Fruit fly (Drosophila melanogaster): ENCODE data around the gene AsnS.

AsnS gene

dm6 chr3L:21135850-21136249, 37.1 kb upstream of the AsnS start (continued):
- TF ChIP-seq CG5245 (GFP tag; optimal IDR thresholded peaks at IDR 0.05) = no peak
- TF ChIP-seq Hsf (GFP tag; optimal IDR thresholded peaks at IDR 0.05) = no peak
- peak; percentile 47 for TF ChIP-seq CG5180 (GFP tag; optimal IDR thresholded peaks at IDR 0.05)
- no peak for TF ChIP-seq abd-A (tag; optimal IDR thresholded peaks at IDR 0.05)
- TF ChIP-seq Bteb2 (GFP tag; optimal IDR thresholded peaks at IDR 0.05) = no peak
- TF ChIP-seq inv (GFP tag; IDR thresholded peaks at IDR 0.05; ENCODE audit: partially characterized antibody) = peak; percentile 79
- no peak for TF ChIP-seq CG16863 (GFP tag; optimal IDR thresholded peaks at IDR 0.05)
- TF ChIP-seq CG10979 (tag; optimal IDR thresholded peaks at IDR 0.05) = no peak
- peak; percentile 54 for TF ChIP-seq ems (GFP tag; optimal IDR thresholded peaks at IDR 0.05)
- no peak for TF ChIP-seq bowl (GFP tag; IDR thresholded peaks at IDR 0.05)
- peak; percentile 69 for TF ChIP-seq zen (tag; optimal IDR thresholded peaks at IDR 0.05)
- no peak for TF ChIP-seq Mes4 (GFP tag; optimal IDR thresholded peaks at IDR 0.05)
- TF ChIP-seq sr (GFP tag; IDR thresholded peaks at IDR 0.05) = no peak
- peak; percentile 29 for TF ChIP-seq pho (GFP tag; optimal IDR thresholded peaks at IDR 0.05)
- no peak for TF ChIP-seq CG9215 (GFP tag; IDR thresholded peaks at IDR 0.05)
- TF ChIP-seq ab (GFP tag; optimal IDR thresholded peaks at IDR 0.05) = no peak
- TF ChIP-seq Gug (GFP tag; IDR thresholded peaks at IDR 0.05) = no peak; the same call in 3 of the 4 replicates
- no peak for TF ChIP-seq luna (GFP tag; optimal IDR thresholded peaks at IDR 0.05)
- no peak for TF ChIP-seq CG15269 (tag; optimal IDR thresholded peaks at IDR 0.05)
- TF ChIP-seq CG18262 (tag; optimal IDR thresholded peaks at IDR 0.05) = no peak
- TF ChIP-seq Taf1 (GFP tag; IDR thresholded peaks at IDR 0.05) = no peak
- TF ChIP-seq wdn (GFP tag; IDR thresholded peaks at IDR 0.05) = no peak

dm6 chr3L:21136253-21136652, 36.7 kb upstream of the AsnS start, which contains the start of gene CG10565:
TSS of gene CG10565 (minus strand) at chr3L:21136353.
- TF ChIP-seq peb (GFP tag; IDR thresholded peaks at IDR 0.05) (no peak), Doc3 (GFP tag; IDR thresholded peaks at IDR 0.05; ENCODE audit: partially characterized antibody) (0 out of 3 replicates have a peak, but pooled peaks have one; percentile 5), sima (GFP tag; optimal IDR thresholded peaks at IDR 0.05) (no peak), B-H1 (GFP tag; IDR thresholded peaks at IDR 0.05) (no peak), HLH3B (GFP tag; IDR thresholded peaks at IDR 0.05) (no peak), E2f1 (GFP tag; IDR thresholded peaks at IDR 0.05) (no peak), slp2 (GFP tag; optimal IDR thresholded peaks at IDR 0.05) (no peak)

dm6 chr3L:21145841-21146395, 27.0 kb upstream of the AsnS start:
- TF ChIP-seq Mrtf (GFP tag; IDR thresholded peaks at IDR 0.05) = 0 out of 3 replicates have a peak, but pooled peaks have one; percentile 5
- TF ChIP-seq twi (tag; optimal IDR thresholded peaks at IDR 0.05) = peak; percentile 54
- TF ChIP-seq CG7987 (GFP tag; optimal IDR thresholded peaks at IDR 0.05) = no peak
- peak; percentile 36 for TF ChIP-seq CG8478 (optimal IDR thresholded peaks at IDR 0.05)
- TF ChIP-seq tll (GFP tag; optimal IDR thresholded peaks at IDR 0.05) = peak in 1 of 2 experiments; percentile 69
- peak; percentile 77 for TF ChIP-seq cad (GFP tag; optimal IDR thresholded peaks at IDR 0.05)
- no peak for TF ChIP-seq Dip2 (GFP tag; IDR thresholded peaks at IDR 0.05)
- peak; percentile 9 for TF ChIP-seq D (optimal IDR thresholded peaks at IDR 0.05)
- TF ChIP-seq D (GFP tag; optimal IDR thresholded peaks at IDR 0.05) = no peak
- no peak for TF ChIP-seq Myb (GFP tag; optimal IDR thresholded peaks at IDR 0.05)
- TF ChIP-seq CG15479 (GFP tag; optimal IDR thresholded peaks at IDR 0.05) = peak; percentile 62
- peak; percentile 86 for TF ChIP-seq zen (tag; optimal IDR thresholded peaks at IDR 0.05)
